Worm (Caenorhabditis elegans) whole organism, early embryonic: ENCODE data around the gene lron-5.

Experiments
- ama-1 ChIP-seq: fragments of 150-350 bp; optimal IDR thresholded peaks from 2 replicates; lab custom pipeline; 2014
- flt-1 ChIP-seq: fragments of 200-800 bp; sonication (Bioruptor generic); IDR thresholded peaks from 2 replicates; pipeline ENCODE4 v1.3.6; 2022; ENCODE audit warnings: missing genetic modification characterization, missing compliant biosample characterization
- hnd-1 ChIP-seq: sonication (generic microtip); optimal IDR thresholded peaks from 2 replicates; lab custom pipeline; 2016; ENCODE audit warnings: missing genetic modification characterization, missing compliant biosample characterization

DNA sequence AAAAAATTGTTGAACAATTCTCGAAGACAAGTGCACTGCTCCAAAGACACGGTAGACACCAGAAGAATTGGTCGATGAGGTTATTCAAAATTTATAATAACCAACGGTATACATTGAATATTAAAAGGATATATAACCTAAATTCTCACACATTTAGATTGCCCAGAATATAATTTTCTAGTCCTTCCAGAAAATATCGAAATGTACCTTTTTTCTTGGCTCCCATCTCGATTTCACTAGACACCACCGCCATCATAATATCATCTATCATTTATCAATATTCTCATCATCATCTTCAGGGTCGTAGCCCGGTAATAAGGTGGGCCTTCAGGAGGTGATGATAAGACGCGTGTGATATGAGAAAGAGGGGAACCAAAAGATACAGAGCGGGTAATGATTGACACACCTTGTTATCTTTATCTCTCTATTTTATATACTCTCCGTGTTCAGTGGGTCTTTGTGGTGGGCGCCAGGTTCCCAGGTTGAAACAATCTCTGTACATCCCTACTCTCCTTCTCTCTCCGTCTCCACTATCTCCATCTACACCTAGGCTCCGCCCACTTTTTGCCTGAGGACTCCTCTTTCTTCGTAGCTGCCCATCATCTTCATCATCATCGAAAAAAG lies 22.6 kb upstream of the lron-5 start, which contains the start of gene mab-21:
- no peak for TF ChIP-seq hnd-1 (tag; lab: Kevin White, UChicago)
- no peak for TF ChIP-seq flt-1 (GFP tag; lab: Robert Waterston, UW)
- no peak for TF ChIP-seq ama-1
